Fruit fly (Drosophila melanogaster) whole organism, embryonic: ENCODE results near the gene CG7557.

Experiments used
- Adf1 ChIP-seq: fragments of 200-800 bp; sonication (Bioruptor generic); IDR thresholded peaks from 2 replicates; pipeline ENCODE4 v1.3.6; 2022; ENCODE audit warnings: missing biosample characterization, missing genetic modification characterization
- BEAF-32 ChIP-seq: fragments of 200-800 bp; sonication (Bioruptor generic); optimal IDR thresholded peaks from 3 replicates; lab custom pipeline; 2017; ENCODE audit warnings: missing biosample characterization, missing genetic modification characterization, mild to moderate bottlenecking, moderate library complexity, missing genetic modification reagents
- CG10565 ChIP-seq: fragments of 200-800 bp; sonication (Bioruptor generic); optimal IDR thresholded peaks from 3 replicates; lab custom pipeline; 2016; ENCODE audit warnings: missing biosample characterization, mild to moderate bottlenecking, missing genetic modification characterization
- CG11247 ChIP-seq: fragments of 200-800 bp; sonication (Bioruptor generic); IDR thresholded peaks from 2 replicates; pipeline ENCODE4 v1.3.6; 2022; ENCODE audit warnings: missing biosample characterization, missing genetic modification characterization
- CG12071 ChIP-seq: fragments of 200-800 bp; sonication (Bioruptor generic); optimal IDR thresholded peaks from 3 replicates; lab custom pipeline; 2018; ENCODE audit warnings: missing biosample characterization, mild to moderate bottlenecking, missing genetic modification characterization
- CG12155 ChIP-seq: fragments of 200-800 bp; sonication (Bioruptor generic); optimal IDR thresholded peaks from 3 replicates; lab custom pipeline; 2016; ENCODE audit warnings: missing biosample characterization, missing genetic modification characterization
- CG12942 ChIP-seq: fragments of 200-800 bp; sonication (Bioruptor generic); optimal IDR thresholded peaks from 3 replicates; lab custom pipeline; 2016; ENCODE audit warnings: missing biosample characterization, missing genetic modification characterization
- CG14441 ChIP-seq: fragments of 200-800 bp; sonication (Bioruptor generic); IDR thresholded peaks from 2 replicates; pipeline ENCODE4 v1.3.6; 2022; ENCODE audit warnings: missing biosample characterization, missing genetic modification characterization
- CG15601 ChIP-seq: fragments of 200-800 bp; sonication (Bioruptor generic); optimal IDR thresholded peaks from 3 replicates; lab custom pipeline; 2019; ENCODE audit warnings: missing biosample characterization, mild to moderate bottlenecking, missing genetic modification characterization, moderate library complexity
- CG18599 ChIP-seq: fragments of 200-800 bp; sonication (Bioruptor generic); optimal IDR thresholded peaks from 3 replicates; lab custom pipeline; 2017; ENCODE audit warnings: missing biosample characterization, missing genetic modification characterization, mild to moderate bottlenecking, moderate library complexity, missing genetic modification reagents
- CG2712 ChIP-seq: fragments of 200-800 bp; optimal IDR thresholded peaks from 3 replicates; lab custom pipeline; 2019; ENCODE audit warnings: missing biosample characterization, mild to moderate bottlenecking, missing genetic modification characterization, moderate library complexity
- CG31365 ChIP-seq: fragments of 200-800 bp; sonication (Bioruptor generic); optimal IDR thresholded peaks from 2 replicates; lab custom pipeline; 2018; ENCODE audit warnings: missing biosample characterization, mild to moderate bottlenecking, missing genetic modification characterization
- CG3726 ChIP-seq: fragments of 200-800 bp; sonication (Bioruptor generic); IDR thresholded peaks from 3 replicates; pipeline ENCODE4, ENCODE4 v1.3.6; 2022; ENCODE audit warnings: missing biosample characterization, missing genetic modification characterization
- CG4617 ChIP-seq: fragments of 200-800 bp; sonication (Bioruptor generic); optimal IDR thresholded peaks from 3 replicates; lab custom pipeline; 2016; ENCODE audit warnings: missing biosample characterization, missing genetic modification characterization, borderline replicate concordance
- CG4730 ChIP-seq: fragments of 200-800 bp; sonication (Bioruptor generic); IDR thresholded peaks from 2 replicates; pipeline ENCODE4 v1.3.6; 2022; ENCODE audit warnings: missing biosample characterization, missing genetic modification characterization
- CG5953 ChIP-seq: fragments of 200-800 bp; sonication (Bioruptor generic); IDR thresholded peaks from 2 replicates; pipeline ENCODE4 v1.3.6; 2022; ENCODE audit warnings: missing biosample characterization, missing genetic modification characterization
- CG6689 ChIP-seq: fragments of 200-800 bp; sonication (Bioruptor generic); IDR thresholded peaks from 2 replicates; pipeline ENCODE4 v1.3.6; 2022; ENCODE audit warnings: missing biosample characterization, missing genetic modification characterization
- CG6854 ChIP-seq: fragments of 200-800 bp; sonication (Bioruptor generic); optimal IDR thresholded peaks from 3 replicates; lab custom pipeline; 2017; ENCODE audit warnings: missing biosample characterization, mild to moderate bottlenecking, missing genetic modification characterization
- CG7372 ChIP-seq: fragments of 200-800 bp; sonication (Bioruptor generic); IDR thresholded peaks from 2 replicates; pipeline ENCODE4 v1.3.6; 2022; ENCODE audit warnings: missing biosample characterization, missing genetic modification characterization
- CG8290 ChIP-seq, 3 experiments: fragments of 200-800 bp; sonication (Bioruptor generic); optimal IDR thresholded peaks; 2 replicates each; lab custom pipeline; 2016 to 2019; ENCODE audit warnings: missing biosample characterization in 3 of 3, missing genetic modification characterization in 3 of 3, mild to moderate bottlenecking in 2 of 3, moderate library complexity in 1 of 3
- CG9215 ChIP-seq: fragments of 200-800 bp; sonication (Bioruptor generic); IDR thresholded peaks from 2 replicates; pipeline ENCODE4 v1.3.6; 2022; ENCODE audit warnings: missing biosample characterization, missing genetic modification characterization
- CG9437 ChIP-seq: fragments of 200-800 bp; sonication (Bioruptor generic); optimal IDR thresholded peaks from 2 replicates; lab custom pipeline; 2018; ENCODE audit warnings: missing biosample characterization, mild to moderate bottlenecking, missing genetic modification characterization
- D ChIP-seq, 2 experiments: fragments of 200-800 bp in 1 of 2; fragments of >200 bp in 1 of 2; sonication (Bioruptor generic) in 1 of 2; optimal IDR thresholded peaks; 2 replicates in 1 of 2; 3 replicates in 1 of 2; lab custom pipeline; 2017; ENCODE audit warnings: mild to moderate bottlenecking in 1 of 2, missing biosample characterization in 1 of 2, missing genetic modification characterization in 1 of 2, missing genetic modification reagents in 1 of 2
- D19A ChIP-seq: fragments of 200-800 bp; optimal IDR thresholded peaks from 3 replicates; lab custom pipeline; 2019; ENCODE audit warnings: missing biosample characterization, mild to moderate bottlenecking, missing genetic modification characterization, moderate library complexity
- Elba2 ChIP-seq: fragments of 200-800 bp; sonication (Bioruptor generic); optimal IDR thresholded peaks from 3 replicates; lab custom pipeline; 2016; ENCODE audit warnings: missing biosample characterization, missing genetic modification characterization
- Gug ChIP-seq: fragments of 200-800 bp; sonication (Bioruptor generic); IDR thresholded peaks from 4 replicates; pipeline ENCODE4 v1.3.6; 2022; ENCODE audit warnings: missing biosample characterization, missing genetic modification characterization
- H15 ChIP-seq: fragments of 200-800 bp; sonication (Bioruptor generic); IDR thresholded peaks from 3 replicates; pipeline ENCODE4 v1.3.6; 2022; ENCODE audit warnings: missing biosample characterization, missing genetic modification characterization
- H2.0 ChIP-seq: fragments of 200-800 bp; sonication (Bioruptor generic); IDR thresholded peaks from 2 replicates; pipeline ENCODE4 v1.3.6; 2022; ENCODE audit warnings: missing biosample characterization, missing genetic modification characterization
- HLH54F ChIP-seq: fragments of 200-800 bp; sonication (Bioruptor generic); optimal IDR thresholded peaks from 3 replicates; lab custom pipeline; 2016; ENCODE audit warnings: missing biosample characterization, missing genetic modification characterization
- Hand ChIP-seq: fragments of 200-800 bp; sonication (Bioruptor generic); optimal IDR thresholded peaks from 2 replicates; lab custom pipeline; 2017; ENCODE audit warnings: mild to moderate bottlenecking, missing biosample characterization, missing genetic modification reagents, missing genetic modification characterization
- Jarid2 ChIP-seq: fragments of 200-800 bp; sonication (Bioruptor generic); optimal IDR thresholded peaks from 3 replicates; lab custom pipeline; 2017; ENCODE audit warnings: mild to moderate bottlenecking, missing biosample characterization, missing genetic modification reagents, missing genetic modification characterization
- Kr ChIP-seq: fragments of 200-800 bp; sonication (Bioruptor generic); optimal IDR thresholded peaks from 2 replicates; lab custom pipeline; 2017; ENCODE audit warnings: missing biosample characterization, mild to moderate bottlenecking, missing genetic modification characterization
- Lim3 ChIP-seq: fragments of 200-800 bp; sonication (Bioruptor generic); IDR thresholded peaks from 2 replicates; pipeline ENCODE4 v1.3.6; 2022; ENCODE audit warnings: missing biosample characterization, missing genetic modification characterization
- NC2α ChIP-seq: fragments of 200-800 bp; sonication (Bioruptor generic); optimal IDR thresholded peaks from 2 replicates; lab custom pipeline; 2016; ENCODE audit warnings: missing biosample characterization, missing genetic modification characterization
- Sry-β ChIP-seq: fragments of 200-800 bp; sonication (Bioruptor generic); optimal IDR thresholded peaks from 2 replicates; lab custom pipeline; 2018; ENCODE audit warnings: missing biosample characterization, mild to moderate bottlenecking, missing genetic modification characterization, moderate library complexity
- Ssrp ChIP-seq: fragments of 200-800 bp; sonication (Bioruptor generic); optimal IDR thresholded peaks from 2 replicates; lab custom pipeline; 2018; ENCODE audit warnings: missing biosample characterization, mild to moderate bottlenecking, missing genetic modification characterization, moderate library complexity
- Vsx1 ChIP-seq: fragments of 200-800 bp; sonication (Bioruptor generic); optimal IDR thresholded peaks from 2 replicates; lab custom pipeline; 2017; ENCODE audit warnings: missing biosample characterization, mild to moderate bottlenecking, missing genetic modification characterization, missing genetic modification reagents
- Xbp1 ChIP-seq: fragments of 200-800 bp; sonication (Bioruptor generic); optimal IDR thresholded peaks from 3 replicates; lab custom pipeline; 2016; ENCODE audit warnings: missing biosample characterization, mild to moderate bottlenecking, missing genetic modification characterization
- ase ChIP-seq: fragments of 200-800 bp; sonication (Bioruptor generic); IDR thresholded peaks from 3 replicates; pipeline ENCODE4 v1.3.6; 2022; ENCODE audit warnings: missing biosample characterization, missing genetic modification characterization
- ewg ChIP-seq: fragments of 200-800 bp; sonication (Bioruptor generic); optimal IDR thresholded peaks from 3 replicates; lab custom pipeline; 2017; ENCODE audit warnings: mild to moderate bottlenecking, missing biosample characterization, missing genetic modification reagents, missing genetic modification characterization
- fd96Cb ChIP-seq: fragments of 200-800 bp; sonication (Bioruptor generic); optimal IDR thresholded peaks from 2 replicates; lab custom pipeline; 2018; ENCODE audit warnings: missing biosample characterization, mild to moderate bottlenecking, missing genetic modification characterization, moderate library complexity
- gcm ChIP-seq: fragments of 200-800 bp; sonication (Bioruptor generic); optimal IDR thresholded peaks from 2 replicates; lab custom pipeline; 2019; ENCODE audit warnings: missing biosample characterization, mild to moderate bottlenecking, missing genetic modification characterization, moderate library complexity
- h ChIP-seq: fragments of >200 bp; optimal IDR thresholded peaks from 2 replicates; lab custom pipeline; 2017
- ken ChIP-seq: fragments of 200-800 bp; sonication (Bioruptor generic); IDR thresholded peaks from 3 replicates; pipeline ENCODE4 v1.3.6; 2022; ENCODE audit warnings: missing biosample characterization, missing genetic modification characterization
- slbo ChIP-seq: fragments of 200-800 bp; sonication (Bioruptor generic); IDR thresholded peaks from 2 replicates; pipeline ENCODE4 v1.3.6; 2022; ENCODE audit warnings: missing biosample characterization, missing genetic modification characterization
- sr ChIP-seq: fragments of 200-800 bp; sonication (Bioruptor generic); IDR thresholded peaks from 3 replicates; pipeline ENCODE4 v1.3.6; 2022; ENCODE audit warnings: missing biosample characterization, missing genetic modification characterization
- tgo ChIP-seq: fragments of 200-800 bp; sonication (Bioruptor generic); IDR thresholded peaks from 3 replicates; pipeline ENCODE4 v1.3.6; 2022; ENCODE audit warnings: missing biosample characterization, missing genetic modification characterization
- trem ChIP-seq: fragments of 200-800 bp; optimal IDR thresholded peaks from 3 replicates; lab custom pipeline; 2019; ENCODE audit warnings: missing biosample characterization, mild to moderate bottlenecking, missing genetic modification characterization, moderate library complexity

The CG7557 gene

DNA sequence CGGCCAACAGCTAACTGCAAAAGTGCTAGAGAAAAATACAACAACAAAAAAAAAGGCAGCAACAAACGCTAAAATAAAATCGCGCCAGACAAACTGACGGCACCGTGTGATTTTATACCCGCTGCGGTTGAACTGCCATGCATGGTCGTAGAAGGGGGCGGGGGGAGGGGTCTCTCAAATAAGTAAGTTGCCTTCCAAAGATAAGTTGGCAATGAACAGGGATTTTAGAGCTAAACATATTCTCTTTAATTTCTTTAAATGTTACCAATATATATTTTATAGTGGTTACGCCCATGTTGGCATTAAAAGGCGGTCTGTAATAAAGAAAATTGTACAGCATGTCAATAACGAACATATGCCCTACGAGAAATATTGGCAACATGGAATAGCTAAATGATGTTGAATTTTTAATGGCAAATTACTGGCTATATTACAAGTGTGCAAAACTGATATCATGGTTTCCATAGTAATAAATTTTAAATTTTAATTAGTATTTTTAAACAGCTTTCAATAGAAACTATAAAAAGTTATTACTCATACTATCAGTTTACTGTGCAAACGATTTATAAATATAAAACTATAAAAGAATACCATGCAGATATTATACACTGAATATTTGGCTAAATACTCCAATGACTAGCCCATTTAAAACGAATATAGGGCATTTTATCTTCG, 13.6 kb upstream of the CG7557 start (continued):
- TF ChIP-seq CG8290 (GFP tag; optimal IDR thresholded peaks at IDR 0.05; lab: Kevin White, UChicago) (no peak), CG8290 (tag; optimal IDR thresholded peaks at IDR 0.05; lab: Kevin White, UChicago) (peak in 1 of 2 experiments; percentile 85), tgo (peak; percentile 87), h (no peak), ewg (GFP tag; lab: Kevin White, UChicago) (peak; percentile 58), CG18599 (peak; percentile 42), Adf1 (GFP tag; lab: Robert Waterston, UW) (no peak), D19A (tag; lab: Kevin White, UChicago) (peak; percentile 65), Xbp1 (GFP tag; lab: Kevin White, UChicago) (peak; percentile 86), CG14441 (peak; percentile 89), Elba2 (GFP tag; lab: Kevin White, UChicago) (peak; percentile 33), CG10565 (GFP tag; lab: Kevin White, UChicago) (no peak), CG12071 (GFP tag; lab: Kevin White, UChicago) (peak; percentile 45), CG31365 (tag; lab: Kevin White, UChicago) (no peak), gcm (peak; percentile 53), HLH54F (GFP tag; lab: Kevin White, UChicago) (peak; percentile 70), CG12942 (peak; percentile 73), trem (peak; percentile 27), CG9215 (GFP tag; lab: Robert Waterston, UW) (peak; percentile 17; the same call in 1 of the 2 replicates), CG6854 (GFP tag; lab: Kevin White, UChicago) (peak; percentile 11), D (optimal IDR thresholded peaks at IDR 0.05; lab: Kevin White, UChicago) (no peak), D (GFP tag; optimal IDR thresholded peaks at IDR 0.05; lab: Kevin White, UChicago) (no peak), CG6689 (GFP tag; lab: Robert Waterston, UW) (peak; percentile 62; the same call in 1 of the 2 replicates), Kr (GFP tag; lab: Kevin White, UChicago) (no peak), Jarid2 (GFP tag; lab: Kevin White, UChicago) (peak; percentile 10), slbo (peak; percentile 94), ken (GFP tag; lab: Robert Waterston, UW) (peak; percentile 74; the same call in 1 of the 3 replicates), sr (GFP tag; lab: Robert Waterston, UW) (no peak), CG15601 (peak; percentile 18), CG5953 (GFP tag; lab: Robert Waterston, UW) (peak; percentile 39; the same call in 1 of the 2 replicates), Ssrp (tag; lab: Kevin White, UChicago) (peak; percentile 69), CG12155 (GFP tag; lab: Kevin White, UChicago) (peak; percentile 74), Lim3 (GFP tag; lab: Robert Waterston, UW) (peak; percentile 78; the same call in 1 of the 2 replicates), CG3726 (GFP tag; lab: Robert Waterston, UW) (peak; percentile 73; the same call in 2 of the 3 replicates), CG2712 (tag; lab: Kevin White, UChicago) (peak; percentile 52), H15 (GFP tag; lab: Robert Waterston, UW) (peak; percentile 73), fd96Cb (tag; lab: Kevin White, UChicago) (peak; percentile 55), CG9437 (GFP tag; lab: Kevin White, UChicago) (peak; percentile 39), CG4617 (GFP tag; lab: Kevin White, UChicago) (peak; percentile 18), Vsx1 (GFP tag; lab: Kevin White, UChicago) (no peak), H2.0 (GFP tag; lab: Robert Waterston, UW) (peak; percentile 84), Sry-β (GFP tag; lab: Kevin White, UChicago) (no peak), CG7372 (peak; percentile 47; the same call in 1 of the 2 replicates), NC2α (GFP tag; lab: Kevin White, UChicago) (peak; percentile 20), Gug (GFP tag; lab: Robert Waterston, UW) (peak; percentile 53; the same call in 3 of the 4 replicates), CG11247 (GFP tag; lab: Robert Waterston, UW) (peak; percentile 84), Hand (GFP tag; lab: Kevin White, UChicago) (peak; percentile 7), BEAF-32 (GFP tag; lab: Kevin White, UChicago) (no peak), ase (GFP tag; lab: Robert Waterston, UW) (peak; percentile 70; the same call in 1 of the 3 replicates), CG4730 (0 out of 2 replicates have a peak, but pooled peaks have one; percentile 54)
